Fruit fly (Drosophila melanogaster) whole organism, embryonic: ENCODE measurements around the gene CG43072.

Source experiments
- CG11723 ChIP-seq: fragments of 200-800 bp; sonication (Bioruptor generic); optimal IDR thresholded peaks from 2 replicates; lab custom pipeline; 2017; ENCODE audit warnings: missing biosample characterization, mild to moderate bottlenecking, missing genetic modification characterization
- CG13624 ChIP-seq: fragments of 200-800 bp; sonication (Bioruptor generic); optimal IDR thresholded peaks from 2 replicates; lab custom pipeline; 2016; ENCODE audit warnings: missing biosample characterization, missing genetic modification characterization
- CG5245 ChIP-seq: fragments of 200-800 bp; sonication (Bioruptor generic); optimal IDR thresholded peaks from 3 replicates; lab custom pipeline; 2016; ENCODE audit warnings: missing biosample characterization, missing genetic modification characterization
- HLH4C ChIP-seq: fragments of 200-800 bp; sonication (Bioruptor generic); IDR thresholded peaks from 3 replicates; pipeline ENCODE4 v1.3.6; 2022; ENCODE audit warnings: missing biosample characterization, missing genetic modification characterization; ENCODE audit not compliant: partially characterized antibody
- Lim3 ChIP-seq: fragments of 200-800 bp; sonication (Bioruptor generic); IDR thresholded peaks from 2 replicates; pipeline ENCODE4 v1.3.6; 2022; ENCODE audit warnings: missing biosample characterization, missing genetic modification characterization
- Spps ChIP-seq: fragments of 200-800 bp; sonication (Bioruptor generic); optimal IDR thresholded peaks from 2 replicates; lab custom pipeline; 2018; ENCODE audit warnings: missing biosample characterization, mild to moderate bottlenecking, missing genetic modification characterization
- hth ChIP-seq: fragments of >200 bp; optimal IDR thresholded peaks from 2 replicates; lab custom pipeline; 2017; ENCODE audit warnings: inconsistent platforms
- kni ChIP-seq: fragments of 200-800 bp; sonication (Bioruptor generic); optimal IDR thresholded peaks from 3 replicates; lab custom pipeline; 2017; ENCODE audit warnings: mild to moderate bottlenecking, missing biosample characterization, missing genetic modification reagents, missing genetic modification characterization
- psq ChIP-seq: fragments of 200-800 bp; sonication (Bioruptor generic); optimal IDR thresholded peaks from 2 replicates; lab custom pipeline; 2017; ENCODE audit warnings: missing biosample characterization, missing genetic modification characterization
- seq ChIP-seq: fragments of 200-800 bp; sonication (Bioruptor generic); IDR thresholded peaks from 2 replicates; pipeline ENCODE4 v1.3.6; 2022; ENCODE audit warnings: missing biosample characterization, missing genetic modification characterization

DNA sequence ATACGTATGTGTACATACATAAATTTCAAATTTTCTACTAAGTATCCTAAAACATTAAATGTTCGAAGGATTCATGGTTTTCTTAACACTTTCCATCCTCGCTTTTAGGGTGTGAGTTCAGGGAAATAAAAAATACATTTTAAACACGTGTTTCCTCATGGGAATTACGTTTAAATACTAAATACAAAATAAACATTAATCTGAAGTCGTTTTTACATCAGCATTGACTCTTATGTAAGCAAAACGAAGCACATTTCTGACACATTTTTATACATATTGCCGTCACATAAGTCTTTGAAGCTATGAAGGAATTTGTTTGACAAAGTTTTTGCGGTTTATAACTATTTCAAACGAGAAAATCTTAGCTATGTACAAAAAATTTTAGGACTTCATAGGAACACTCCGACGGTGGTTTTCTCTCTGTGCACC, 33.4 kb downstream of the CG43072 start:
- TF ChIP-seq CG5245 (no peak), hth (lab: Kevin White, UChicago) (no peak), Lim3 (no peak), kni (GFP tag; lab: Kevin White, UChicago) (no peak), psq (GFP tag; lab: Kevin White, UChicago) (no peak), seq (GFP tag; lab: Robert Waterston, UW) (no peak), HLH4C (GFP tag; lab: Robert Waterston, UW) (no peak), CG13624 (GFP tag; lab: Kevin White, UChicago) (no peak), CG11723 (GFP tag; lab: Kevin White, UChicago) (no peak), Spps (tag; lab: Kevin White, UChicago) (no peak)
